Fruit fly (Drosophila melanogaster): ENCODE results near the gene Sld5.
A peak's percentile ranks its signal among the peaks of the same experiment; 100 is the strongest.

The Sld5 gene

DNA sequence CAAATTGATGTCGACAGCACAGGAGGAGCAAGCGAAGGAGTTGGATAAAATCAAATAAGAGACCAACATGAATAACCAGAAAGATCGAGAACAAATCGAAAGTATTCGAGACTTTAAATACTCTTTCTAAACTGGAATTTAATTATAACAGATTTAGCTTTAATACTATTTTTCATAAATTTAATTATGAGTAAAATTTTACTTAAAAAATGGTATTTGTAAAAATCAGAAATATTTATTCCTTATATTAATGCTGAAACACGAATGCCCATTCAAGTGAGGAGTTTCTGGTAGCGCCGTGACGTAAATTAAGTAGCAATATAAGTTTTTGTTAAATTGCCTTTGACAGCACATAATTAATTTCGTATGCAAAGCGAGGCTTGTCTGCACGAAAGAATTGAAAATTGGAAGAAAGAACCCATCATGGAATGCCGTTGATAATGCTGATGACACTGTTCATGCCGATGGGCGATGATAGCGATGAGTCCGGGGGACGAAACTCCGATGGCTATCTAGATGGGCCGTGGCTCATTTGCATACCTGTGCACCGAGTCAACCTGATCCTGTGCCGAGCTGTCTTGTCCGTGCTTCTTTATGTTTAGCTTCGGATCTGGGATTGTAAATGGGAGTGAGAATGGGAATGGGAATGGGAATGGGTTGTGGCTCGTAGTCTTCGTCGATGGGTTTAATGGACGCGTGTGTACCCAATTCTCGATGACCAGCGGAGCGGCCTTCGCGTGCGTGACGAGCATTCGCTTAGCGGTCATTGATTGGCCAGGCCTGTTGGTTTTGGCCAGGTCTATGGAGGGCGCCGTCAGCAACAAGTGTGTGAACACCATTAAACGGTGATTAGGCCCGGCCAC, 43.3 kb downstream of the Sld5 start:
- TF ChIP-seq lz (GFP tag; optimal IDR thresholded peaks at IDR 0.05), result no peak
- peak; percentile 79 for TF ChIP-seq CG3032 (tag; optimal IDR thresholded peaks at IDR 0.05)
- TF ChIP-seq Hr39 (GFP tag; optimal IDR thresholded peaks at IDR 0.05), result no peak
- peak; percentile 28 for TF ChIP-seq topi (GFP tag; optimal IDR thresholded peaks at IDR 0.05)
- TF ChIP-seq acj6 (GFP tag; optimal IDR thresholded peaks at IDR 0.05), result peak; percentile 31
- TF ChIP-seq dsx (GFP tag; optimal IDR thresholded peaks at IDR 0.05; ENCODE audit: poor library complexity, severe bottlenecking), result peak; percentile 64
- TF ChIP-seq svp (GFP tag), result peak; percentile 36
- peak; percentile 59 for TF ChIP-seq esn (GFP tag; optimal IDR thresholded peaks at IDR 0.05)
- TF ChIP-seq Smox (GFP tag; optimal IDR thresholded peaks at IDR 0.05), result peak; percentile 18
- TF ChIP-seq Sox15 (GFP tag; optimal IDR thresholded peaks at IDR 0.05), result no peak
- TF ChIP-seq spab (GFP tag; optimal IDR thresholded peaks at IDR 0.05), result peak; percentile 43
- TF ChIP-seq salr (GFP tag; optimal IDR thresholded peaks at IDR 0.05), result no peak
- TF ChIP-seq CG1621 (tag; optimal IDR thresholded peaks at IDR 0.05), result peak; percentile 50
- peak; percentile 48 for TF ChIP-seq CG6808 (GFP tag; optimal IDR thresholded peaks at IDR 0.05)
- no peak for TF ChIP-seq Eip75B (GFP tag; optimal IDR thresholded peaks at IDR 0.05)
- no peak for TF ChIP-seq fd59A (GFP tag; optimal IDR thresholded peaks at IDR 0.05)
- peak; percentile 10 for TF ChIP-seq CG34406 (GFP tag; optimal IDR thresholded peaks at IDR 0.05)
- TF ChIP-seq Hr38 (GFP tag; optimal IDR thresholded peaks at IDR 0.05), result no peak
- 0 out of 2 replicates have a peak, but pooled peaks have one; percentile 11 for TF ChIP-seq Gug (GFP tag; IDR thresholded peaks at IDR 0.05)
- TF ChIP-seq Ets96B (tag; optimal IDR thresholded peaks at IDR 0.05), result peak; percentile 67
- TF ChIP-seq OdsH (GFP tag; optimal IDR thresholded peaks at IDR 0.05), result peak; percentile 31
- no peak for TF ChIP-seq fkh (GFP tag; optimal IDR thresholded peaks at IDR 0.05)
- no peak for TF ChIP-seq CG6854 (GFP tag; optimal IDR thresholded peaks at IDR 0.05)
- peak; percentile 24 for TF ChIP-seq CG3919 (GFP tag; optimal IDR thresholded peaks at IDR 0.05)
- peak; percentile 42 for TF ChIP-seq Sox102F (GFP tag; optimal IDR thresholded peaks at IDR 0.05)
- peak; percentile 44 for TF ChIP-seq Met (GFP tag; optimal IDR thresholded peaks at IDR 0.05)
- no peak for TF ChIP-seq CG11902 (GFP tag; optimal IDR thresholded peaks at IDR 0.05)
- TF ChIP-seq CG8319 (GFP tag; optimal IDR thresholded peaks at IDR 0.05), result no peak
- peak; percentile 69 for TF ChIP-seq Eip78C (GFP tag)
- no peak for TF ChIP-seq Eip93F (GFP tag; optimal IDR thresholded peaks at IDR 0.05)
- peak; percentile 53 for TF ChIP-seq achi (GFP tag; optimal IDR thresholded peaks at IDR 0.05)
- TF ChIP-seq CG16779 (tag; optimal IDR thresholded peaks at IDR 0.05), result no peak
- TF ChIP-seq CG11762 (GFP tag; optimal IDR thresholded peaks at IDR 0.05; ENCODE audit: insufficient read depth), result no peak
- TF ChIP-seq Lpt (GFP tag; optimal IDR thresholded peaks at IDR 0.05), result no peak
- TF ChIP-seq CG31627 (GFP tag; optimal IDR thresholded peaks at IDR 0.05), result no peak
- peak; percentile 5 for TF ChIP-seq CG4318 (GFP tag; optimal IDR thresholded peaks at IDR 0.05)
- TF ChIP-seq CG8119 (GFP tag; IDR thresholded peaks at IDR 0.05), result peak; percentile 59; the same call in 2 of the 3 replicates
- TF ChIP-seq CG11294 (GFP tag; IDR thresholded peaks at IDR 0.05), result no peak
- TF ChIP-seq CG6163 (GFP tag; IDR thresholded peaks at IDR 0.05), result peak; percentile 17; the same call in 1 of the 3 replicates
- 0 out of 3 replicates have a peak, but pooled peaks have one; percentile 9 for TF ChIP-seq eg (GFP tag; IDR thresholded peaks at IDR 0.05)
- no peak for TF ChIP-seq fd85E (GFP tag; optimal IDR thresholded peaks at IDR 0.05)
- peak; percentile 24 for TF ChIP-seq Sox14 (GFP tag; optimal IDR thresholded peaks at IDR 0.05)
- no peak for TF ChIP-seq CG8632 (GFP tag; optimal IDR thresholded peaks at IDR 0.05)
- no peak for TF ChIP-seq vri (GFP tag; optimal IDR thresholded peaks at IDR 0.05)
- TF ChIP-seq ss (GFP tag; optimal IDR thresholded peaks at IDR 0.05), result peak; percentile 34 to 96
- TF ChIP-seq Ets21C (GFP tag; optimal IDR thresholded peaks at IDR 0.05), result no peak
- peak; percentile 64 for TF ChIP-seq CG15336 (GFP tag; IDR thresholded peaks at IDR 0.05)
- no peak for TF ChIP-seq pdm3 (GFP tag; optimal IDR thresholded peaks at IDR 0.05)
- peak; percentile 52 for TF ChIP-seq CG10669 (GFP tag; optimal IDR thresholded peaks at IDR 0.05)
- TF ChIP-seq cyc (GFP tag; optimal IDR thresholded peaks at IDR 0.05), result peak; percentile 7

Measured in whole organism, prepupa.